Fruit fly (Drosophila melanogaster) ovary, adult (tissue): ENCODE results near the gene CG43935.

ENCODE experiments used
- CG17801 ChIP-seq: fragments of 200-800 bp; optimal IDR thresholded peaks from 2 replicates; lab custom pipeline; 2019; ENCODE audit warnings: missing biosample characterization, mild to moderate bottlenecking, missing genetic modification characterization, moderate library complexity; ENCODE audit not compliant: partially characterized antibody

CG43935 gene

dm6 chr3R:27069810-27070625, 4.8 kb downstream of the CG43935 start, which contains the start of gene spz:
spz (minus strand) TSS chr3R:27070070.
- peak; percentile 23 for TF ChIP-seq CG17801 (GFP tag; lab: Kevin White, UChicago)

DNA sequence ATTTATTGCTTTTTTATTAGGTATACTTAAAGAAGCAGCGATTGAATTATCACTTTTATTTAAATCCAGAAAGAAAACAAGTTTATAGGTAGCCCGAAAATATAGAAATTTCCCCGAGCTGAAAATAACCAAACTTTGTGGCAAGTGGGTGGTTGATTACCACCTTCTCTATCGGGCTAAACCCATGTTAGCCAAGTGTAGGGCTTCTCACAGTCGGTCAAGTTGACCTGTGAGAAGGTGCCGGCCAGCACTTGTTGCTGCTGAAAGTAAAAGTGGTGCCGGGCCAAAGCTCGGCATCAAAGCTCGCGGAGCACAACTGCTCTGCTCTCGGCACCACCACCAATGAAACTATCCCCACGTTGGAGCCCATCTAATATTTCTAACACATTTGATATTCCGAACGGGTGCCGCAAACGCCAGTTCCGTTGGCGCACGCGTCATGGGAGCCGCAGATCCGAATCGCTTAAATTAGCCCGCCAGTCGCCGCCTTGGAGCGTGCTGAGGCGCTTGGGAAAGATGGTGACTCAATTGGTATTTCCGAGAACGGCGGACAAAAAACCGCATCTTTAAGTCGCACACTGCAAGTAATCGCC, 5.8 kb downstream of the CG43935 start:
- TF ChIP-seq CG17801 (GFP tag; lab: Kevin White, UChicago) = no peak

DNA sequence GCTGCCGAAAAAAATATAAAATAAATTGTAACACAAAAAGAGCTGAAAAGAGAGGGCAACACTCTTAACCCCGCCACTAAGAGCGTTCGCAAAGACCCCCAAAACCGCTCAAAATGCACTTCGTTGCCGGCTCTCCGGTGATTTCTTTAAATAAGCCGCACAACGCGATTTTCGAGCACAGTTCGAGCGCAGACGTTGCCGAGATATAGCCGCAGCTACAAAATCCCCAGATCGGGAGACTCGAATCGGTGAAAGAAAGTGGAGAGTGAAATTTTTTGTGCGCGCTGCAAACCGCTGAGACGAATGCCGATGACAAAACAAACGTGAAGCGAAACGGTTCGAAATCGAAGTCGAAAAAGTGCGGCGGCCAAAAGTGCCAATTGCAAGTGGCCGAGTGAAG, 10.5 kb downstream of the CG43935 start, which contains the start of gene CG14257:
Gene CG14257, plus strand, starts transcription at position 177 of the 400 bp plus-strand sequence.
- TF ChIP-seq CG17801 (GFP tag; lab: Kevin White, UChicago) = no peak

DNA sequence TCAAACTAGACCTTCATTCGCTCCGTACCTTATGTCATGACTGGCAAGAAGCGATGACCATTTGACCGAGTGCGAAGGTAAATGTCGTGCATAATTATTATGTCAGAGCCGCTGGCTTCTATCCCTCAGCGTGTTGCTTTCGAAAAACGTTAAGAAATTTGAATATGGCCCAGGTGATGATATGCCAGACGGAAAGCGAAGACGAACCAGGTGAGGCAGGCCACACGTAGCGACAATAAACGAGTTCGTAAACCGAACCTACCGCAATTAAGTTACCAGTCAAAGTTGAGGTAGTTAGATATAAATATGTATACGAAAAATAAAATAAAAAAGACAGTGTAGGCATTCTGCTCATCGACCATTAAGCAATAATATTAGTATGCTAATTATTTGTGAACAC, 11.4 kb downstream of the CG43935 start:
- TF ChIP-seq CG17801 (GFP tag; lab: Kevin White, UChicago) = no peak

DNA sequence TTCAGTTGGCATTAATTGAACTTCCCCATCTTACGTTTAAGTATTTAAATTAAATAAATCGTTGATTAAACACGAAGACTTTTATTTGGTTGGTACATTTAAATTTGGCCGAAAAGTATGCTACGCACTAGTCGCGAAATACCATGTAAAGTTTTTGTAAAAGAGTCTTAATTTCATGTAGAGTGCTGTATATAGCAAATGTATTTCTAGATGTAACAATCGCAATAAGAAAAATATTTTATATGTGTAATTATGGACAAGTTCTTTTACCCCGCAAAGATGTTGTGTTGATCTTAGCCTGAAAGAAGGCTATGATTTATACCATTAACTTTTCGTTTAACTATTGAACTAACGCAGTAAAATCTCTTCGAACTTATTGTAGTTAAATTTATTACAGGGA, 17.5 kb downstream of the CG43935 start:
- TF ChIP-seq CG17801 (GFP tag; lab: Kevin White, UChicago) = no peak

dm6 chr3R:27084528-27085052, 19.4 kb downstream of the CG43935 start:
- no peak for TF ChIP-seq CG17801 (GFP tag; lab: Kevin White, UChicago)

- no peak for TF ChIP-seq CG17801 (GFP tag; lab: Kevin White, UChicago)
Measured at dm6 chr3R:27087549-27087948, 22.3 kb downstream of the CG43935 start, which contains the start of gene Cpr97Ea. Cpr97Ea (minus strand) TSS chr3R:27087778.

DNA sequence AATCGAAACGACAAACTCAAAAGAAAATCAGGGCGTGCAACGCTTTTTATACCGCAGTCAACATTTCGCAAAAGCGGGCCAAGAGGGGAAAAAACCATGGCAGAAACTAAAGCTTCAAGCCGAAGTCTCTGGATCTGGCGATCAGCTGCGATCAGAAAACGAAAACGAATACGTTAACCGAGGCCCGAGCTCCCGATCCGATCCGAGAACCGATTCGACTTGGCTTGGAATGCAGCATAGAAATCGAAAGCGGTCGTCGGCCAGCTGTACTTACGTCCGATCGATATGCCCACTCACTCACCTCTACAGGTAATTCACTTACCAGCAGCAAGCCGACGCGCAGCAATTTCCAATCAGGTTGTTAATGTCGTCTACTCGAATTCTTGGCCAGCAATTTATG, 25.9 kb downstream of the CG43935 start, which contains the start of gene Cpr97Eb:
Gene Cpr97Eb, minus strand, starts transcription at position 25 of the 400 bp plus-strand sequence.
- no peak for TF ChIP-seq CG17801 (GFP tag; lab: Kevin White, UChicago)

DNA sequence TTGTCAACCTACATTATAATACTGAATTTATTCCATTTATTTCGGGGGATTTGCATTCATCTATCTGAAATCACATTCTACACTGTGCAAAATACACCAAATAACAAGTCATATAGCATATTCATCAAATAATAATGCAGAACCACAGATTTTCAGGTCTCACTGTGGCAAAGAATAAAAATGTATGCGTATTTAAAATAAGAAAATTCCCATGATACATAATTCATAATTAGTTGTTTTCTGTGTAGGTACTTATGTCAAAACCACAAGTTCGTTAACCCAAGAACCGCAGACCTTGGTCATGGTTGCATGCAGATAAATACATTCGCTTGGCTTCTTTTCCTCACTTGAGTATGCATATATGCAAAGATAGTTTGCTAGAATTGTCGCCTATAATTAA, 27.0 kb downstream of the CG43935 start:
- TF ChIP-seq CG17801 (GFP tag; lab: Kevin White, UChicago) = no peak

DNA sequence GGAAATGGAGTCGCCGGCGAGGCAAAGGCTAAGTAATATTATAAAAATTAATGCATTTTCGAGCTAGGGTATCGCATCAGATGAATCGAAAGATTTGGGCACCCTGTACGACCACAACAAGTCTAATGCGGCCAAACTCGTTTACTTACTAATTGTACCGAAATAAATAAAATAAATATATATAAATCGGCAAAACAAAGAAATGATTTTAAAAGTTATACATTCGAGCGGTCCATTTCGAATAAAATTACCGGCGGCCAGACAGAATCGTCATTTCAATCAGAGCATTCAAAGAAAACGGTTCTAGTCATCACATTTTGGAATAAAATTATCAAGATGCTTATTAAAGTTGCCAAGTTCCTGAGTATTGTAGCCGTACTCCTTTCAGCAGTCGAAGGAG, 27.6 kb downstream of the CG43935 start, which contains the start of gene CG14258:
Gene CG14258, plus strand, starts transcription at position 301 of the 400 bp plus-strand sequence.
- no peak for TF ChIP-seq CG17801 (GFP tag; lab: Kevin White, UChicago)

DNA sequence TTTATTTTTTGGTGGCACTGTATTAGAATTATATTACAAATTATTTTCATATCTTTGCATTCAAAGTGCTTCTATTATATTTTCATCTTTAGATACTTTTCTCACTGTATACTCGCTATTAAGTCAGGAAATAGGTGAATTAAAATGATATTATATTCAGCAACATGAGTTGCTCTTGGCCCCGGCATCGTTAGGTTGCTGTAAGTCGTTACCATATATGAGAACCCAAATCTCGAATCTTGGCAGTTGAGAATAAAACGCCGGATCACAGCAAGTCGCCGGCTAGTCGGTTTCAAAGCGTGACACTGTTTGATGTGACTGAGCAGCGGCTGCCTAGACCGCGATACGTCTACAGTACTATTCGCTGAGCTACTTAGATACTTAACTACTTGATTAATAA, 29.0 kb downstream of the CG43935 start, which contains the start of gene CG14259:
Gene CG14259, plus strand, starts transcription at position 301 of the 400 bp plus-strand sequence.
- no peak for TF ChIP-seq CG17801 (GFP tag; lab: Kevin White, UChicago)

dm6 chr3R:27098638-27099037, 33.4 kb downstream of the CG43935 start:
- TF ChIP-seq CG17801 (GFP tag; lab: Kevin White, UChicago) = no peak

DNA sequence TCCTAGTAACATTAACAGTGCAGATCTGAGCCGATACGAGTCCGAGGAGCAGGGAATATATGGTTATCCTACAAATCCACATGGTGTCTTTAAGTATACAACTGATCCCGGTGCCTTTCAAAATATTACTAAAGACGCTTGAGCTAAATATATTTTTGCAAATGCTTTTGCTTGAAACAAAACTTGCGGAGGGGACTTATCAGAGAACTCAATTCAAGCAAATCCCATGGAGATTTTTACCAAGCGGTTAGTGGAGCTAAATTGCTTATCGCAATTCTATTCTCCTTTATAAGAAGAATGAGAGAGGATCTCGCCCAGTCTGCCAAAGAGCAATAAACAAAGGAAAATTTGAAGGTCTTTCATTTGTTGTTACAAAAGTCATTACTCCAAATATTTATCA, 34.3 kb downstream of the CG43935 start, which contains the start of gene eater:
Gene eater, minus strand, starts transcription at position 101 of the 400 bp plus-strand sequence.
- no peak for TF ChIP-seq CG17801 (GFP tag; lab: Kevin White, UChicago)

dm6 chr3R:27100930-27101329, 35.7 kb downstream of the CG43935 start, which contains the start of gene Jhbp11:
Jhbp11 (plus strand) TSS chr3R:27101230.
- TF ChIP-seq CG17801 (GFP tag; lab: Kevin White, UChicago) = no peak

DNA sequence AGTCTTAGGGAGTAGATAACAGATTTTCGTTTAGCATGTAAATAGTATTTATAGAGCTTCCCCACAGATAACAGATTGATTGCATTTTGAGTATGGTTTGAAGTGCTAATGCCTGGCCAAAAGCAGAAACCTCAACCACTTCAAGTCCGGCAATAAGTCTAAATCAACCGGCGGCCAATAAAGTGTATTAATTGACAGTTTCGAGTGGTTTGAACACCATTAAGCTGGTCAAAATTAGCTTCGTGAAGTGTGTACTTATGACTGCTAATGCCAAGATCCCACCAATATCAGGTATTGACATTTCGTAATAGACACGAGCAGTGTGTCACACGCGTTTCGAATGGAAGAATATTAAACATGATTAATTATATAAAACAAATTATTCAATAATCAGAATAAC, 40.2 kb downstream of the CG43935 start:
- TF ChIP-seq CG17801 (GFP tag; lab: Kevin White, UChicago) = no peak
